Worm (Caenorhabditis elegans) whole organism, mixed stage, embryonic: ENCODE results near the gene let-754.

ENCODE experiments used
- blmp-1 ChIP-seq: fragments of 150-350 bp; optimal IDR thresholded peaks from 2 replicates; lab custom pipeline; 2014; ENCODE audit warnings: missing biosample characterization, missing genetic modification characterization
- ceh-39 ChIP-seq: fragments of 150-350 bp; optimal IDR thresholded peaks from 2 replicates; lab custom pipeline; 2014; ENCODE audit warnings: missing biosample characterization, missing genetic modification characterization
- ceh-83 ChIP-seq: fragments of 200-800 bp; sonication (Bioruptor generic); optimal IDR thresholded peaks from 2 replicates; lab custom pipeline; 2018; ENCODE audit warnings: mild to moderate bottlenecking, missing genetic modification characterization, missing compliant biosample characterization
- ces-1 ChIP-seq: fragments of 150-350 bp; optimal IDR thresholded peaks from 2 replicates; lab custom pipeline; 2014; ENCODE audit warnings: missing biosample characterization, missing genetic modification reagents, missing genetic modification characterization
- drap-1 ChIP-seq: fragments of 200-800 bp; sonication (Bioruptor generic); optimal IDR thresholded peaks from 3 replicates; lab custom pipeline; 2018; ENCODE audit warnings: mild to moderate bottlenecking, missing genetic modification characterization, missing compliant biosample characterization
- elt-1 ChIP-seq: sonication (generic microtip); optimal IDR thresholded peaks from 2 replicates; lab custom pipeline; 2017; ENCODE audit warnings: missing genetic modification characterization, mild to moderate bottlenecking, missing compliant biosample characterization, antibody characterized with exemption, moderate library complexity, borderline replicate concordance; ENCODE audit not compliant: insufficient read depth
- flh-1 ChIP-seq: fragments of 200-800 bp; sonication (Bioruptor generic); optimal IDR thresholded peaks from 2 replicates; lab custom pipeline; 2018; ENCODE audit warnings: mild to moderate bottlenecking, missing genetic modification characterization, moderate library complexity, missing compliant biosample characterization
- ham-2 ChIP-seq: fragments of 200-800 bp; sonication (Bioruptor generic); optimal IDR thresholded peaks from 2 replicates; lab custom pipeline; 2018; ENCODE audit warnings: mild to moderate bottlenecking, missing genetic modification characterization, missing compliant biosample characterization
- lin-13 ChIP-seq: fragments of 150-350 bp; optimal IDR thresholded peaks from 2 replicates; lab custom pipeline; 2014; ENCODE audit warnings: missing biosample characterization, missing genetic modification characterization
- mep-1 ChIP-seq: fragments of 150-350 bp; optimal IDR thresholded peaks from 2 replicates; lab custom pipeline; 2017; ENCODE audit warnings: missing biosample characterization, missing genetic modification reagents, missing genetic modification characterization, inconsistent platforms
- nhr-2 ChIP-seq: fragments of 150-350 bp; optimal IDR thresholded peaks from 2 replicates; lab custom pipeline; 2014; ENCODE audit warnings: missing biosample characterization, missing genetic modification characterization
- nhr-237 ChIP-seq: fragments of 150-350 bp; optimal IDR thresholded peaks from 2 replicates; lab custom pipeline; 2014; ENCODE audit warnings: missing biosample characterization, missing genetic modification characterization
- nhr-28 ChIP-seq: fragments of 150-350 bp; optimal IDR thresholded peaks from 2 replicates; lab custom pipeline; 2014; ENCODE audit warnings: missing biosample characterization, missing genetic modification characterization
- nhr-76 ChIP-seq: sonication (generic microtip); optimal IDR thresholded peaks from 2 replicates; lab custom pipeline; 2017; ENCODE audit warnings: missing biosample characterization, missing genetic modification characterization
- pha-4 ChIP-seq: fragments of 150-350 bp; optimal IDR thresholded peaks from 2 replicates; lab custom pipeline; 2018; ENCODE audit warnings: missing biosample characterization, missing genetic modification reagents, missing genetic modification characterization
- snpc-4 ChIP-seq: fragments of 150-350 bp; optimal IDR thresholded peaks from 2 replicates; lab custom pipeline; 2014; ENCODE audit warnings: missing biosample characterization, missing genetic modification characterization
- sptf-1 ChIP-seq: sonication (generic microtip); optimal IDR thresholded peaks from 2 replicates; lab custom pipeline; 2017; ENCODE audit warnings: mild to moderate bottlenecking, missing genetic modification characterization, moderate library complexity, missing compliant biosample characterization
- tbx-8 ChIP-seq: fragments of 200-800 bp; sonication (Bioruptor generic); optimal IDR thresholded peaks from 2 replicates; lab custom pipeline; 2018; ENCODE audit warnings: mild to moderate bottlenecking, missing genetic modification characterization, moderate library complexity, missing compliant biosample characterization
- unc-39 ChIP-seq: fragments of 150-350 bp; optimal IDR thresholded peaks from 2 replicates; lab custom pipeline; 2014; ENCODE audit warnings: missing biosample characterization, missing genetic modification characterization
- unc-62 ChIP-seq: fragments of 150-350 bp; optimal IDR thresholded peaks from 2 replicates; lab custom pipeline; 2014; ENCODE audit warnings: missing biosample characterization, missing genetic modification reagents, missing genetic modification characterization
- zip-8 ChIP-seq: fragments of 150-350 bp; optimal IDR thresholded peaks from 2 replicates; lab custom pipeline; 2014; ENCODE audit warnings: missing biosample characterization, missing genetic modification characterization

The let-754 gene

DNA sequence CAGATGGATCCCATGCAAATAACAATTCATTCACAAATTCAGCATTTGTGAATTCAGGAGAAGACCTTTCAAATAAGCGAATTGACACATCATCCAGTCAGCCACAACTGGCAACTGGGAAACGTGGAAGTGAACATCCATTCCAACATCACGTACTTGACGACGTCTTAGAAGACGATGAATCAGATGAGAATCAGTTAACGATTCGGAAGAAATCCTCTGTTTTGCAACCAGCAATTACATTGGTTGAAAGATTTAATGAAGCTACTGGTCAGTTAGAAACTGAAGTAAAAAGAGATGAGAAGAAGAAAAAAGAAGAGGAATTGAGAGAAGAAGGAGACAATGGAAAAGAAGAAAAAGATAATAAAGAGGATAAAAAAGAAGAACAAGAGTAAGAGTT lies 49.7 kb downstream of the let-754 start:
- no peak for TF ChIP-seq blmp-1 (tag; lab: Kevin White, UChicago)
- no peak for TF ChIP-seq snpc-4
- TF ChIP-seq ham-2 (GFP tag; lab: Kevin White, UChicago) = no peak
- TF ChIP-seq nhr-2 = no peak
- TF ChIP-seq nhr-76 (tag; lab: Kevin White, UChicago) = no peak
- TF ChIP-seq lin-13 (tag; lab: Kevin White, UChicago) = no peak
- no peak for TF ChIP-seq ceh-83 (GFP tag; lab: Kevin White, UChicago)
- TF ChIP-seq nhr-237 = no peak
- no peak for TF ChIP-seq ceh-39
- no peak for TF ChIP-seq unc-62 (GFP tag; lab: Kevin White, UChicago)
- TF ChIP-seq unc-39 (tag; lab: Kevin White, UChicago) = no peak
- no peak for TF ChIP-seq sptf-1 (tag; lab: Kevin White, UChicago)
- TF ChIP-seq tbx-8 (GFP tag; lab: Kevin White, UChicago) = no peak
- no peak for TF ChIP-seq pha-4
- no peak for TF ChIP-seq ces-1
- TF ChIP-seq mep-1 (tag; lab: Kevin White, UChicago) = no peak
- TF ChIP-seq flh-1 (GFP tag; lab: Kevin White, UChicago) = no peak
- TF ChIP-seq zip-8 (tag; lab: Kevin White, UChicago) = no peak
- no peak for TF ChIP-seq nhr-28 (tag; lab: Kevin White, UChicago)

DNA sequence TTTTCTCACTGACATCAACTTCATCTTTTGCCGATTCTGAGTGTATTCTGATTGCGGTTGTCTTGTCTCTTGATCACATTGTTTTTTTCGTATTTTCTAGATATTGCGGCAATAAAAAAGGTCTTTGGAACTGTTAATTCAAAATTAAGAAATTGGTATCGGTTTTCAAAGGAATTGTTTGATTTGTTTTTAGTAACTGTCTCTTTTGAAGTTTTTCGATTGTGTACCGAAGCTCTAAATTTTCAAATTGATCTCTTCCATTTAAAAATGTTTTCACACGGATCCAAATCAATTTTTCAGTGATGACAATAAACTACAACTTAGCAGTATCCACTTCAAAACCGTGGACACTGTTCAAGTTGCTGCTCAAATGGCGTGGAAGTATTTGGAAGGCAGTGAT lies 52.4 kb downstream of the let-754 start, which contains the start of gene best-24:
best-24 (plus strand) TSS at position 301 of the 400 bp plus-strand sequence.
- TF ChIP-seq nhr-237 (no peak), sptf-1 (tag; lab: Kevin White, UChicago) (no peak), ham-2 (GFP tag; lab: Kevin White, UChicago) (no peak), snpc-4 (no peak), drap-1 (GFP tag; lab: Kevin White, UChicago) (no peak), elt-1 (no peak), mep-1 (tag; lab: Kevin White, UChicago) (no peak)
